Worm (Caenorhabditis elegans) whole organism, late embryonic: ENCODE data around the gene acl-14.
A peak's percentile ranks its signal among the peaks of the same experiment; 100 is the strongest.

ENCODE experiments used
- C08G9.2 ChIP-seq: sonication (generic microtip); optimal IDR thresholded peaks from 2 replicates; lab custom pipeline; 2016; ENCODE audit warnings: mild to moderate bottlenecking, missing genetic modification characterization, moderate library complexity, missing compliant biosample characterization
- C38D4.7 ChIP-seq: fragments of 200-800 bp; sonication (Bioruptor generic); optimal IDR thresholded peaks from 2 replicates; lab custom pipeline; 2018; ENCODE audit warnings: mild to moderate bottlenecking, missing genetic modification characterization, moderate library complexity, missing compliant biosample characterization
- K09A11.1 ChIP-seq: sonication (generic microtip); optimal IDR thresholded peaks from 2 replicates; lab custom pipeline; 2017; ENCODE audit warnings: antibody characterized with exemption, mild to moderate bottlenecking, missing genetic modification characterization, missing compliant biosample characterization; ENCODE audit not compliant: insufficient read depth
- ama-1 ChIP-seq: fragments of 150-350 bp; optimal IDR thresholded peaks from 2 replicates; lab custom pipeline; 2014
- ceh-18 ChIP-seq: sonication (generic microtip); optimal IDR thresholded peaks from 2 replicates; lab custom pipeline; 2016; ENCODE audit warnings: missing genetic modification characterization, missing compliant biosample characterization
- ceh-19 ChIP-seq: fragments of 200-800 bp; sonication (Bioruptor generic); optimal IDR thresholded peaks from 2 replicates; lab custom pipeline; 2018; ENCODE audit warnings: mild to moderate bottlenecking, missing genetic modification characterization, missing compliant biosample characterization
- ceh-22 ChIP-seq: sonication (generic microtip); optimal IDR thresholded peaks from 2 replicates; lab custom pipeline; 2017; ENCODE audit warnings: missing biosample characterization, missing genetic modification characterization
- ceh-31 ChIP-seq: sonication (generic microtip); optimal IDR thresholded peaks from 2 replicates; lab custom pipeline; 2016; ENCODE audit warnings: missing genetic modification characterization, missing compliant biosample characterization
- ceh-48 ChIP-seq: sonication (generic microtip); optimal IDR thresholded peaks from 2 replicates; lab custom pipeline; 2016; ENCODE audit warnings: missing genetic modification characterization, inconsistent platforms, missing compliant biosample characterization
- ceh-6 ChIP-seq: fragments of 200-800 bp; sonication (Bioruptor generic); optimal IDR thresholded peaks from 2 replicates; lab custom pipeline; 2018; ENCODE audit warnings: mild to moderate bottlenecking, missing genetic modification characterization, missing compliant biosample characterization
- ceh-9 ChIP-seq: sonication (generic microtip); optimal IDR thresholded peaks from 2 replicates; lab custom pipeline; 2016; ENCODE audit warnings: mild to moderate bottlenecking, missing genetic modification characterization, inconsistent platforms, missing compliant biosample characterization
- che-1 ChIP-seq: sonication (generic microtip); optimal IDR thresholded peaks from 2 replicates; lab custom pipeline; 2016; ENCODE audit warnings: mild to moderate bottlenecking, missing genetic modification characterization, missing compliant biosample characterization
- dmd-4 ChIP-seq: sonication (generic microtip); optimal IDR thresholded peaks from 2 replicates; lab custom pipeline; 2016; ENCODE audit warnings: borderline replicate concordance, missing genetic modification characterization, missing compliant biosample characterization
- dve-1 ChIP-seq: sonication (generic microtip); optimal IDR thresholded peaks from 2 replicates; lab custom pipeline; 2017; ENCODE audit warnings: antibody characterized with exemption, mild to moderate bottlenecking, missing genetic modification characterization, missing compliant biosample characterization
- elt-2 ChIP-seq: sonication (generic microtip); optimal IDR thresholded peaks from 2 replicates; lab custom pipeline; 2016; ENCODE audit warnings: missing genetic modification reagents, missing genetic modification characterization, missing compliant biosample characterization
- elt-4 ChIP-seq: sonication (generic microtip); optimal IDR thresholded peaks from 2 replicates; lab custom pipeline; 2016; ENCODE audit warnings: missing genetic modification characterization, missing compliant biosample characterization
- ets-4 ChIP-seq: sonication (generic microtip); optimal IDR thresholded peaks from 2 replicates; lab custom pipeline; 2016; ENCODE audit warnings: missing genetic modification characterization, missing compliant biosample characterization
- fax-1 ChIP-seq: sonication (generic microtip); optimal IDR thresholded peaks from 2 replicates; lab custom pipeline; 2016; ENCODE audit warnings: missing genotype, missing genetic modification characterization, missing compliant biosample characterization
- fkh-10 ChIP-seq: fragments of 150-350 bp; optimal IDR thresholded peaks from 2 replicates; lab custom pipeline; 2014; ENCODE audit warnings: missing biosample characterization, missing genetic modification reagents, missing genetic modification characterization
- fkh-6 ChIP-seq: sonication (generic microtip); optimal IDR thresholded peaks from 2 replicates; lab custom pipeline; 2016; ENCODE audit warnings: missing genetic modification characterization, missing compliant biosample characterization
- gmeb-2 ChIP-seq: sonication (generic microtip); optimal IDR thresholded peaks from 2 replicates; lab custom pipeline; 2016; ENCODE audit warnings: missing genetic modification characterization, inconsistent platforms, missing compliant biosample characterization
- hlh-30 ChIP-seq: sonication (generic microtip); optimal IDR thresholded peaks from 2 replicates; lab custom pipeline; 2017; ENCODE audit warnings: antibody characterized with exemption, missing genetic modification characterization, missing compliant biosample characterization; ENCODE audit not compliant: insufficient read depth
- hlh-6 ChIP-seq: sonication (generic microtip); optimal IDR thresholded peaks from 2 replicates; lab custom pipeline; 2016; ENCODE audit warnings: missing genotype, missing genetic modification characterization, missing compliant biosample characterization
- hlh-8 ChIP-seq: sonication (generic microtip); optimal IDR thresholded peaks from 2 replicates; lab custom pipeline; 2016; ENCODE audit warnings: missing genotype, missing genetic modification characterization, missing compliant biosample characterization
- lim-6 ChIP-seq: sonication (generic microtip); optimal IDR thresholded peaks from 2 replicates; lab custom pipeline; 2016; ENCODE audit warnings: missing genetic modification characterization, missing compliant biosample characterization
- madf-2 ChIP-seq: sonication (generic microtip); optimal IDR thresholded peaks from 2 replicates; lab custom pipeline; 2017; ENCODE audit warnings: missing genetic modification characterization, missing compliant biosample characterization
- mec-3 ChIP-seq: sonication (generic microtip); optimal IDR thresholded peaks from 2 replicates; lab custom pipeline; 2016; ENCODE audit warnings: borderline replicate concordance, missing genetic modification characterization, missing compliant biosample characterization
- nfya-1 ChIP-seq: sonication (generic microtip); optimal IDR thresholded peaks from 2 replicates; lab custom pipeline; 2017; ENCODE audit warnings: missing genetic modification characterization, mild to moderate bottlenecking, missing compliant biosample characterization, antibody characterized with exemption, moderate library complexity
- nhr-11 ChIP-seq: fragments of 150-350 bp; optimal IDR thresholded peaks from 2 replicates; lab custom pipeline; 2014; ENCODE audit warnings: missing biosample characterization, missing genetic modification characterization
- npax-4 ChIP-seq: sonication (generic microtip); optimal IDR thresholded peaks from 2 replicates; lab custom pipeline; 2016; ENCODE audit warnings: missing genetic modification characterization, missing compliant biosample characterization
- pag-3 ChIP-seq: sonication (generic microtip); optimal IDR thresholded peaks from 2 replicates; lab custom pipeline; 2016; ENCODE audit warnings: missing compliant biosample characterization, missing genetic modification characterization, borderline replicate concordance
- pat-9 ChIP-seq: fragments of 200-800 bp; sonication (Bioruptor generic); optimal IDR thresholded peaks from 2 replicates; lab custom pipeline; 2018; ENCODE audit warnings: mild to moderate bottlenecking, missing genetic modification characterization, moderate library complexity, missing compliant biosample characterization
- pha-2 ChIP-seq: sonication (generic microtip); optimal IDR thresholded peaks from 2 replicates; lab custom pipeline; 2017; ENCODE audit warnings: mild to moderate bottlenecking, missing genetic modification characterization, missing compliant biosample characterization
- pha-4 ChIP-seq: fragments of 150-350 bp; optimal IDR thresholded peaks from 2 replicates; lab custom pipeline; 2018; ENCODE audit warnings: missing biosample characterization, missing genetic modification reagents, missing genetic modification characterization
- pros-1 ChIP-seq: fragments of 150-350 bp; optimal IDR thresholded peaks from 2 replicates; lab custom pipeline; 2014; ENCODE audit warnings: missing biosample characterization, missing genetic modification reagents, missing genetic modification characterization
- rnt-1 ChIP-seq: sonication (generic microtip); optimal IDR thresholded peaks from 2 replicates; lab custom pipeline; 2016; ENCODE audit warnings: missing genetic modification characterization, missing compliant biosample characterization
- sdc-2 ChIP-seq: sonication (generic microtip); optimal IDR thresholded peaks from 2 replicates; lab custom pipeline; 2016; ENCODE audit warnings: missing genotype, missing genetic modification characterization, missing compliant biosample characterization
- sox-2 ChIP-seq: fragments of 200-800 bp; sonication (Bioruptor generic); IDR thresholded peaks from 2 replicates; pipeline ENCODE4 v1.3.6; 2022; ENCODE audit warnings: missing genetic modification reagents, missing genetic modification characterization, missing compliant biosample characterization
- sox-4 ChIP-seq: sonication (generic microtip); optimal IDR thresholded peaks from 2 replicates; lab custom pipeline; 2017; ENCODE audit warnings: mild to moderate bottlenecking, missing genetic modification characterization, inconsistent platforms, missing compliant biosample characterization
- tbx-2 ChIP-seq: sonication (generic microtip); optimal IDR thresholded peaks from 2 replicates; lab custom pipeline; 2016; ENCODE audit warnings: missing genetic modification characterization, missing compliant biosample characterization
- tbx-7 ChIP-seq: sonication (generic microtip); optimal IDR thresholded peaks from 2 replicates; lab custom pipeline; 2016; ENCODE audit warnings: missing genotype, missing genetic modification characterization, missing compliant biosample characterization
- unc-3 ChIP-seq, 2 experiments: fragments of 200-800 bp in 1 of 2; sonication (Bioruptor generic) in 1 of 2; sonication (generic microtip) in 1 of 2; conservative IDR thresholded peaks in 1 of 2; optimal IDR thresholded peaks in 1 of 2; 2 replicates each; pipeline versions ENCODE4 v1.3.6 to Lab custom; 2016 to 2022; ENCODE audit warnings: missing compliant biosample characterization in 2 of 2, missing genetic modification characterization in 2 of 2, missing genetic modification reagents in 1 of 2
- unc-42 ChIP-seq: sonication (generic microtip); optimal IDR thresholded peaks from 2 replicates; lab custom pipeline; 2016; ENCODE audit warnings: missing genotype, missing genetic modification characterization, missing compliant biosample characterization
- unc-55 ChIP-seq: sonication (generic microtip); optimal IDR thresholded peaks from 2 replicates; lab custom pipeline; 2017; ENCODE audit warnings: missing biosample characterization, missing genetic modification reagents, missing genetic modification characterization
- unc-86 ChIP-seq: sonication (generic microtip); optimal IDR thresholded peaks from 2 replicates; lab custom pipeline; 2016; ENCODE audit warnings: missing genetic modification characterization, missing compliant biosample characterization
- zip-5 ChIP-seq: sonication (generic microtip); optimal IDR thresholded peaks from 2 replicates; lab custom pipeline; 2016; ENCODE audit warnings: missing genetic modification characterization, missing compliant biosample characterization

The acl-14 gene

ce11 chrV:9343629-9344624, 10.5 kb upstream of the acl-14 start, which contains the start of gene tos-1 (continued):
- TF ChIP-seq tbx-7 (tag; lab: Kevin White, UChicago) (peak; percentile 57), ceh-19 (GFP tag; lab: Kevin White, UChicago) (peak; percentile 87), fax-1 (tag; lab: Kevin White, UChicago) (peak; percentile 66), fkh-10 (GFP tag; lab: Kevin White, UChicago) (peak; percentile 67), unc-55 (peak; percentile 94), rnt-1 (peak; percentile 99), gmeb-2 (tag; lab: Kevin White, UChicago) (peak; percentile 56), npax-4 (no peak), K09A11.1 (peak; percentile 90), unc-86 (tag; lab: Kevin White, UChicago) (peak; percentile 95), pha-4 (no peak), C38D4.7 (GFP tag; lab: Kevin White, UChicago) (peak; percentile 59), ama-1 (lab: Kevin White, UChicago) (peak; percentile 99), sox-2 (GFP tag; lab: Robert Waterston, UW) (peak; percentile 84), sox-4 (tag; lab: Kevin White, UChicago) (peak; percentile 76), ceh-31 (tag; lab: Kevin White, UChicago) (peak; percentile 97), hlh-8 (tag; lab: Kevin White, UChicago) (peak; percentile 93), dve-1 (tag; lab: Kevin White, UChicago) (peak; percentile 96), sdc-2 (tag; lab: Kevin White, UChicago) (peak; percentile 83), dmd-4 (tag; lab: Kevin White, UChicago) (peak; percentile 68), lim-6 (peak; percentile 46), che-1 (tag; lab: Kevin White, UChicago) (peak; percentile 71), pat-9 (tag; lab: Kevin White, UChicago) (peak; percentile 90), fkh-6 (tag; lab: Kevin White, UChicago) (peak; percentile 77), tbx-2 (peak; percentile 99), nhr-11 (tag; lab: Kevin White, UChicago) (no peak), pros-1 (tag; lab: Kevin White, UChicago) (peak; percentile 82), ceh-9 (no peak), ceh-48 (tag; lab: Kevin White, UChicago) (peak; percentile 94), hlh-6 (peak; percentile 77), nfya-1 (peak; percentile 93), ceh-22 (no peak), unc-42 (tag; lab: Kevin White, UChicago) (peak; percentile 97), C08G9.2 (tag; lab: Kevin White, UChicago) (peak; percentile 63), hlh-30 (tag; lab: Kevin White, UChicago) (peak; percentile 100), ceh-6 (GFP tag; lab: Kevin White, UChicago) (peak; percentile 21), pag-3 (tag; lab: Kevin White, UChicago) (peak; percentile 88), mec-3 (tag; lab: Kevin White, UChicago) (no peak), zip-5 (peak; percentile 12), pha-2 (tag; lab: Kevin White, UChicago) (peak; percentile 85), madf-2 (tag; lab: Kevin White, UChicago) (peak; percentile 91), elt-4 (tag; lab: Kevin White, UChicago) (peak; percentile 77), ets-4 (tag; lab: Kevin White, UChicago) (peak; percentile 93), elt-2 (tag; lab: Kevin White, UChicago) (peak; percentile 97), ceh-18 (tag; lab: Kevin White, UChicago) (peak; percentile 100), unc-3 (GFP tag; conservative IDR thresholded peaks at IDR 0.05; lab: Robert Waterston, UW) (no peak; the same call in 1 of the 2 replicates), unc-3 (tag; optimal IDR thresholded peaks at IDR 0.05; lab: Kevin White, UChicago) (peak; percentile 96)
